Fruit fly (Drosophila melanogaster): Measurements from ENCODE around the gene CG31457.

Gene CG31457

dm6 chr3R:23117683-23118470 is 9.9 kb downstream of the CG31457 start, which contains the start of the genes Rassf and CenB1A (continued):
- TF ChIP-seq MTF-1 (GFP tag; optimal IDR thresholded peaks at IDR 0.05; ENCODE audit: borderline replicate concordance) = no peak
- no peak for TF ChIP-seq Optix (GFP tag; IDR thresholded peaks at IDR 0.05)
- peak; percentile 32 for TF ChIP-seq Ssrp (tag; optimal IDR thresholded peaks at IDR 0.05)
- no peak for TF ChIP-seq CG18011 (GFP tag; optimal IDR thresholded peaks at IDR 0.05)
- TF ChIP-seq Bdp1 (GFP tag; optimal IDR thresholded peaks at IDR 0.05) = peak; percentile 37
- peak; percentile 13 for TF ChIP-seq CG13424 (tag; optimal IDR thresholded peaks at IDR 0.05)
- no peak for TF ChIP-seq so (GFP tag; IDR thresholded peaks at IDR 0.05)
- peak; percentile 24; the same call in 1 of the 2 replicates for TF ChIP-seq CG10366 (GFP tag; IDR thresholded peaks at IDR 0.05)
- TF ChIP-seq Max (GFP tag; optimal IDR thresholded peaks at IDR 0.05) = peak; percentile 34
- TF ChIP-seq CG5245 (GFP tag; optimal IDR thresholded peaks at IDR 0.05) = no peak
- peak; percentile 87 for TF ChIP-seq stwl (tag; optimal IDR thresholded peaks at IDR 0.05)
- TF ChIP-seq Side (GFP tag; optimal IDR thresholded peaks at IDR 0.05) = no peak
- no peak for TF ChIP-seq tap (tag; optimal IDR thresholded peaks at IDR 0.05)
- TF ChIP-seq CG32772 (GFP tag; IDR thresholded peaks at IDR 0.05) = no peak
- TF ChIP-seq CG15269 (tag; optimal IDR thresholded peaks at IDR 0.05) = peak; percentile 11
- no peak; the same call in 1 of the 2 replicates for TF ChIP-seq H2.0 (GFP tag; IDR thresholded peaks at IDR 0.05)
- TF ChIP-seq crp (GFP tag; optimal IDR thresholded peaks at IDR 0.05) = peak in 1 of 2 experiments; percentile 74
- peak; percentile 86 for TF ChIP-seq MBD-R2 (GFP tag; IDR thresholded peaks at IDR 0.05)
- peak; percentile 9 for TF ChIP-seq CG8388 (GFP tag; optimal IDR thresholded peaks at IDR 0.05)
- TF ChIP-seq CG17359 (tag; optimal IDR thresholded peaks at IDR 0.05) = no peak
- no peak for TF ChIP-seq D19A (tag; optimal IDR thresholded peaks at IDR 0.05)
- peak; percentile 97 for TF ChIP-seq crol (GFP tag; IDR thresholded peaks at IDR 0.05)
- TF ChIP-seq fru (optimal IDR thresholded peaks at IDR 0.05) = no peak
- TF ChIP-seq CG6689 (GFP tag; IDR thresholded peaks at IDR 0.05) = peak; percentile 31; the same call in 1 of the 2 replicates
- no peak for TF ChIP-seq ab (GFP tag; optimal IDR thresholded peaks at IDR 0.05)
- TF ChIP-seq aop (GFP tag; IDR thresholded peaks at IDR 0.05) = no peak
- TF ChIP-seq CG12155 (GFP tag; optimal IDR thresholded peaks at IDR 0.05) = peak; percentile 23
- 0 out of 2 replicates have a peak, but pooled peaks have one; percentile 44 for TF ChIP-seq hbn (GFP tag; IDR thresholded peaks at IDR 0.05; ENCODE audit: partially characterized antibody)
- TF ChIP-seq lab (GFP tag; optimal IDR thresholded peaks at IDR 0.05) = peak; percentile 19
- no peak for TF ChIP-seq ro (GFP tag; IDR thresholded peaks at IDR 0.05)
- no peak for TF ChIP-seq pan (optimal IDR thresholded peaks at IDR 0.05)
- peak in 1 of 2 experiments; percentile 30 for TF ChIP-seq pan (GFP tag; optimal IDR thresholded peaks at IDR 0.05 in 1 of 2, IDR thresholded peaks at IDR 0.05 in 1 of 2)
- 0 out of 2 replicates have a peak, but pooled peaks have one; percentile 21 for TF ChIP-seq CG11247 (GFP tag; IDR thresholded peaks at IDR 0.05)
- no peak for TF ChIP-seq NC2β (GFP tag; optimal IDR thresholded peaks at IDR 0.05)
- TF ChIP-seq oc (tag; optimal IDR thresholded peaks at IDR 0.05) = no peak
- TF ChIP-seq trh (GFP tag; optimal IDR thresholded peaks at IDR 0.05) = no peak
- TF ChIP-seq Dbx (GFP tag; IDR thresholded peaks at IDR 0.05) = 0 out of 3 replicates have a peak, but pooled peaks have one; percentile 47
- TF ChIP-seq schlank (tag; optimal IDR thresholded peaks at IDR 0.05) = no peak
- TF ChIP-seq CG7357 (GFP tag; IDR thresholded peaks at IDR 0.05) = 0 out of 3 replicates have a peak, but pooled peaks have one; percentile 40
- TF ChIP-seq CHES-1-like (GFP tag; optimal IDR thresholded peaks at IDR 0.05) = peak; percentile 56
- peak; percentile 43 for TF ChIP-seq CG4617 (GFP tag; optimal IDR thresholded peaks at IDR 0.05; ENCODE audit: borderline replicate concordance)
- TF ChIP-seq CG42726 (GFP tag; IDR thresholded peaks at IDR 0.05; ENCODE audit: partially characterized antibody) = no peak
- TF ChIP-seq Trl (optimal IDR thresholded peaks at IDR 0.05) = peak in 1 of 2 experiments; percentile 12
- peak; percentile 50 for TF ChIP-seq Trl (GFP tag; optimal IDR thresholded peaks at IDR 0.05)
- no peak for TF ChIP-seq CTCF (GFP tag; optimal IDR thresholded peaks at IDR 0.05)
- TF ChIP-seq Taf1 (GFP tag; IDR thresholded peaks at IDR 0.05) = 0 out of 2 replicates have a peak, but pooled peaks have one; percentile 11
- TF ChIP-seq CG33213 (GFP tag; optimal IDR thresholded peaks at IDR 0.05) = peak; percentile 36
- TF ChIP-seq CG7928 (GFP tag; optimal IDR thresholded peaks at IDR 0.05) = no peak
- TF ChIP-seq CG7963 (GFP tag; IDR thresholded peaks at IDR 0.05; ENCODE audit: partially characterized antibody) = no peak
- TF ChIP-seq Ptx1 (GFP tag; IDR thresholded peaks at IDR 0.05) = peak; percentile 60
